Worm (Caenorhabditis elegans) whole organism, L4 larva: ENCODE results near the gene clec-171.

Source experiments
- jun-1 ChIP-seq: fragments of 150-350 bp; optimal IDR thresholded peaks from 2 replicates; lab custom pipeline; 2014; ENCODE audit warnings: missing biosample characterization, missing genetic modification reagents, missing genetic modification characterization
- lin-13 ChIP-seq: fragments of 150-350 bp; optimal IDR thresholded peaks from 2 replicates; lab custom pipeline; 2014; ENCODE audit warnings: missing biosample characterization, missing genetic modification reagents, missing genetic modification characterization
- lin-39 ChIP-seq: fragments of 150-350 bp; optimal IDR thresholded peaks from 2 replicates; lab custom pipeline; 2014; ENCODE audit warnings: missing biosample characterization, missing genetic modification reagents, missing genetic modification characterization
- php-3 ChIP-seq: fragments of 200-800 bp; sonication (Bioruptor generic); IDR thresholded peaks from 2 replicates; pipeline ENCODE4 v1.3.6; 2022; ENCODE audit warnings: missing genetic modification reagents, missing genetic modification characterization, missing compliant biosample characterization
- snpc-4 ChIP-seq: fragments of 150-350 bp; optimal IDR thresholded peaks from 2 replicates; lab custom pipeline; 2014; ENCODE audit warnings: missing biosample characterization, missing genetic modification characterization
- tra-1 ChIP-seq: fragments of 200-800 bp; sonication (Bioruptor generic); IDR thresholded peaks from 2 replicates; pipeline ENCODE4 v1.3.6; 2022; ENCODE audit warnings: missing genetic modification reagents, missing genetic modification characterization, missing compliant biosample characterization

ce11 chrIV:1452480-1452879, 25.3 kb upstream of the clec-171 start:
- TF ChIP-seq snpc-4 (tag; lab: Kevin White, UChicago): no peak
- no peak for TF ChIP-seq lin-39 (tag; lab: Kevin White, UChicago)
- no peak for TF ChIP-seq tra-1 (GFP tag; lab: Robert Waterston, UW)
- no peak for TF ChIP-seq jun-1 (tag; lab: Kevin White, UChicago)
- TF ChIP-seq lin-13 (GFP tag; lab: Kevin White, UChicago): no peak
- TF ChIP-seq php-3 (GFP tag; lab: Robert Waterston, UW): no peak
